Worm (Caenorhabditis elegans) whole organism, L4 larva: ENCODE results near the gene npp-24.

Experiments
- F49E8.2 ChIP-seq: sonication (generic microtip); optimal IDR thresholded peaks from 2 replicates; lab custom pipeline; 2016; ENCODE audit warnings: missing compliant biosample characterization, mild to moderate bottlenecking, missing genetic modification characterization, borderline replicate concordance
- lir-3 ChIP-seq: sonication (generic microtip); optimal IDR thresholded peaks from 2 replicates; lab custom pipeline; 2016; ENCODE audit warnings: mild to moderate bottlenecking, missing genetic modification characterization, missing compliant biosample characterization

- TF ChIP-seq F49E8.2 (tag; lab: Kevin White, UChicago) (no peak), lir-3 (tag; lab: Kevin White, UChicago) (no peak)
These were observed 48.6 kb downstream of the npp-24 start, which contains the start of gene ins-12 for ce11 chrII:5554317-5554716.
